Fruit fly (Drosophila melanogaster) whole organism, prepupa: ENCODE results near the gene Spn28F.

Experiments
- CG10631 ChIP-seq: fragments of 200-800 bp; sonication (Bioruptor generic); optimal IDR thresholded peaks from 2 replicates; lab custom pipeline; 2016; ENCODE audit warnings: missing biosample characterization, missing genetic modification characterization
- CG10669 ChIP-seq: fragments of 200-800 bp; sonication (Bioruptor generic); optimal IDR thresholded peaks from 3 replicates; lab custom pipeline; 2018; ENCODE audit warnings: missing biosample characterization, mild to moderate bottlenecking, missing genetic modification characterization, moderate library complexity
- CG11294 ChIP-seq: fragments of 200-800 bp; sonication (Bioruptor generic); IDR thresholded peaks from 2 replicates; pipeline ENCODE4 v1.3.6; 2022; ENCODE audit warnings: missing biosample characterization, missing genetic modification characterization
- CG11762 ChIP-seq: fragments of 200-800 bp; sonication (Bioruptor generic); optimal IDR thresholded peaks from 3 replicates; lab custom pipeline; 2016; ENCODE audit warnings: missing biosample characterization, missing genetic modification characterization; ENCODE audit not compliant: insufficient read depth
- CG11902 ChIP-seq: fragments of 200-800 bp; sonication (Bioruptor generic); optimal IDR thresholded peaks from 3 replicates; lab custom pipeline; 2016; ENCODE audit warnings: missing biosample characterization, missing genetic modification characterization
- CG15336 ChIP-seq: fragments of 200-800 bp; sonication (Bioruptor generic); IDR thresholded peaks from 2 replicates; pipeline ENCODE4 v1.3.6; 2022; ENCODE audit warnings: missing biosample characterization, missing genetic modification characterization
- CG1621 ChIP-seq: fragments of 200-800 bp; sonication (Bioruptor generic); optimal IDR thresholded peaks from 3 replicates; lab custom pipeline; 2018; ENCODE audit warnings: missing biosample characterization, mild to moderate bottlenecking, missing genetic modification characterization
- CG16779 ChIP-seq: fragments of 200-800 bp; sonication (Bioruptor generic); optimal IDR thresholded peaks from 3 replicates; lab custom pipeline; 2017; ENCODE audit warnings: missing biosample characterization, mild to moderate bottlenecking, missing genetic modification characterization
- CG3032 ChIP-seq: fragments of 200-800 bp; optimal IDR thresholded peaks from 2 replicates; lab custom pipeline; 2019; ENCODE audit warnings: missing biosample characterization, mild to moderate bottlenecking, missing genetic modification characterization, moderate library complexity
- CG31627 ChIP-seq: fragments of 200-800 bp; sonication (Bioruptor generic); optimal IDR thresholded peaks from 3 replicates; lab custom pipeline; 2016; ENCODE audit warnings: missing biosample characterization, missing genetic modification characterization
- CG32006 ChIP-seq: fragments of 200-800 bp; sonication (Bioruptor generic); optimal IDR thresholded peaks from 3 replicates; lab custom pipeline; 2017; ENCODE audit warnings: missing biosample characterization, mild to moderate bottlenecking, missing genetic modification characterization
- CG3919 ChIP-seq: fragments of 200-800 bp; sonication (Bioruptor generic); optimal IDR thresholded peaks from 3 replicates; lab custom pipeline; 2016; ENCODE audit warnings: missing biosample characterization, missing genetic modification characterization
- CG4318 ChIP-seq: fragments of 200-800 bp; sonication (Bioruptor generic); optimal IDR thresholded peaks from 3 replicates; lab custom pipeline; 2017; ENCODE audit warnings: missing biosample characterization, mild to moderate bottlenecking, missing genetic modification characterization
- CG6163 ChIP-seq: fragments of 200-800 bp; sonication (Bioruptor generic); IDR thresholded peaks from 3 replicates; pipeline ENCODE4 v1.3.6; 2022; ENCODE audit warnings: missing biosample characterization, missing genetic modification characterization
- CG6276 ChIP-seq: fragments of 200-800 bp; sonication (Bioruptor generic); optimal IDR thresholded peaks from 2 replicates; lab custom pipeline; 2017; ENCODE audit warnings: missing biosample characterization, mild to moderate bottlenecking, missing genetic modification characterization
- CG6792 ChIP-seq: fragments of 200-800 bp; sonication (Bioruptor generic); optimal IDR thresholded peaks from 3 replicates; lab custom pipeline; 2016; ENCODE audit warnings: missing biosample characterization, missing genetic modification characterization
- CG6808 ChIP-seq: fragments of 200-800 bp; sonication (Bioruptor generic); optimal IDR thresholded peaks from 3 replicates; lab custom pipeline; 2017; ENCODE audit warnings: missing biosample characterization, missing genetic modification characterization, mild to moderate bottlenecking, moderate library complexity, missing genetic modification reagents
- CG6854 ChIP-seq: fragments of 200-800 bp; sonication (Bioruptor generic); optimal IDR thresholded peaks from 2 replicates; lab custom pipeline; 2017; ENCODE audit warnings: missing biosample characterization, mild to moderate bottlenecking, missing genetic modification characterization
- CG7368 ChIP-seq: fragments of 200-800 bp; sonication (Bioruptor generic); optimal IDR thresholded peaks from 3 replicates; lab custom pipeline; 2016; ENCODE audit warnings: missing biosample characterization, missing genetic modification characterization
- CG8319 ChIP-seq: fragments of 200-800 bp; sonication (Bioruptor generic); optimal IDR thresholded peaks from 3 replicates; lab custom pipeline; 2016; ENCODE audit warnings: missing biosample characterization, missing genetic modification characterization
- CG9139 ChIP-seq: fragments of 200-800 bp; sonication (Bioruptor generic); optimal IDR thresholded peaks from 3 replicates; lab custom pipeline; 2017; ENCODE audit warnings: missing biosample characterization, mild to moderate bottlenecking, missing genetic modification characterization
- Eip75B ChIP-seq: fragments of 200-800 bp; sonication (Bioruptor generic); optimal IDR thresholded peaks from 3 replicates; lab custom pipeline; 2016; ENCODE audit warnings: missing biosample characterization, missing genetic modification characterization
- Eip78C ChIP-seq: fragments of 200-800 bp; sonication (Bioruptor generic); peaks from one replicate; lab custom pipeline; 2016; ENCODE audit warnings: missing biosample characterization, missing genetic modification characterization
- Eip93F ChIP-seq: fragments of 200-800 bp; sonication (Bioruptor generic); optimal IDR thresholded peaks from 2 replicates; lab custom pipeline; 2016; ENCODE audit warnings: missing biosample characterization, mild to moderate bottlenecking, missing genetic modification characterization
- Ets96B ChIP-seq: fragments of 200-800 bp; optimal IDR thresholded peaks from 2 replicates; lab custom pipeline; 2019; ENCODE audit warnings: missing biosample characterization, mild to moderate bottlenecking, missing genetic modification characterization, moderate library complexity
- Hr38 ChIP-seq: sonication (Bioruptor generic); optimal IDR thresholded peaks from 2 replicates; lab custom pipeline; 2016; ENCODE audit warnings: missing biosample characterization, missing genetic modification characterization
- Hr39 ChIP-seq: fragments of 200-800 bp; sonication (Bioruptor generic); optimal IDR thresholded peaks from 2 replicates; lab custom pipeline; 2016; ENCODE audit warnings: missing biosample characterization, missing genetic modification characterization
- Hr4 ChIP-seq: fragments of 200-800 bp; sonication (Bioruptor generic); optimal IDR thresholded peaks from 3 replicates; lab custom pipeline; 2016; ENCODE audit warnings: missing biosample characterization, missing genetic modification characterization
- Lpt ChIP-seq: fragments of 200-800 bp; sonication (Bioruptor generic); optimal IDR thresholded peaks from 3 replicates; lab custom pipeline; 2016; ENCODE audit warnings: missing biosample characterization, missing genetic modification characterization
- Met ChIP-seq: fragments of 200-800 bp; sonication (Bioruptor generic); optimal IDR thresholded peaks from 3 replicates; lab custom pipeline; 2016; ENCODE audit warnings: missing biosample characterization, missing genetic modification characterization
- OdsH ChIP-seq: fragments of 200-800 bp; sonication (Bioruptor generic); optimal IDR thresholded peaks from 3 replicates; lab custom pipeline; 2016; ENCODE audit warnings: missing biosample characterization, missing genetic modification characterization
- Smox ChIP-seq: fragments of 200-800 bp; sonication (Bioruptor generic); optimal IDR thresholded peaks from 3 replicates; lab custom pipeline; 2016; ENCODE audit warnings: missing biosample characterization, missing genetic modification characterization
- Sox102F ChIP-seq: fragments of 200-800 bp; sonication (Bioruptor generic); optimal IDR thresholded peaks from 2 replicates; lab custom pipeline; 2016; ENCODE audit warnings: missing biosample characterization, mild to moderate bottlenecking, missing genetic modification characterization
- Sox14 ChIP-seq: fragments of 200-800 bp; sonication (Bioruptor generic); optimal IDR thresholded peaks from 3 replicates; lab custom pipeline; 2016; ENCODE audit warnings: missing biosample characterization, missing genetic modification characterization
- Sox15 ChIP-seq: fragments of 200-800 bp; sonication (Bioruptor generic); optimal IDR thresholded peaks from 3 replicates; lab custom pipeline; 2016; ENCODE audit warnings: missing biosample characterization, missing genetic modification characterization
- acj6 ChIP-seq: fragments of 200-800 bp; sonication (Bioruptor generic); optimal IDR thresholded peaks from 3 replicates; lab custom pipeline; 2016; ENCODE audit warnings: missing biosample characterization, missing genetic modification characterization
- cyc ChIP-seq: fragments of 200-800 bp; sonication (Bioruptor generic); optimal IDR thresholded peaks from 3 replicates; lab custom pipeline; 2016; ENCODE audit warnings: missing biosample characterization, missing genetic modification characterization
- dac ChIP-seq: fragments of 200-800 bp; sonication (Bioruptor generic); optimal IDR thresholded peaks from 2 replicates; lab custom pipeline; 2017; ENCODE audit warnings: missing biosample characterization, mild to moderate bottlenecking, missing genetic modification characterization
- dsx ChIP-seq: fragments of 200-800 bp; optimal IDR thresholded peaks from 3 replicates; lab custom pipeline; 2019; ENCODE audit warnings: missing biosample characterization, mild to moderate bottlenecking, missing genetic modification characterization, moderate library complexity; ENCODE audit not compliant: poor library complexity, severe bottlenecking
- eg ChIP-seq: fragments of 200-800 bp; sonication (Bioruptor generic); IDR thresholded peaks from 3 replicates; pipeline ENCODE4 v1.3.6; 2022; ENCODE audit warnings: missing biosample characterization, missing genetic modification characterization
- esn ChIP-seq: fragments of 200-800 bp; sonication (Bioruptor generic); optimal IDR thresholded peaks from 2 replicates; lab custom pipeline; 2016; ENCODE audit warnings: missing biosample characterization, mild to moderate bottlenecking, missing genetic modification characterization, moderate library complexity
- fd59A ChIP-seq: fragments of 200-800 bp; sonication (Bioruptor generic); optimal IDR thresholded peaks from 2 replicates; lab custom pipeline; 2017; ENCODE audit warnings: missing biosample characterization, mild to moderate bottlenecking, missing genetic modification characterization, missing genetic modification reagents
- fkh ChIP-seq: fragments of 200-800 bp; sonication (Bioruptor generic); optimal IDR thresholded peaks from 3 replicates; lab custom pipeline; 2017; ENCODE audit warnings: missing biosample characterization, mild to moderate bottlenecking, missing genetic modification characterization, moderate library complexity
- lz ChIP-seq: fragments of 200-800 bp; sonication (Bioruptor generic); optimal IDR thresholded peaks from 3 replicates; lab custom pipeline; 2016; ENCODE audit warnings: missing biosample characterization, missing genetic modification characterization
- net ChIP-seq: fragments of 200-800 bp; sonication (Bioruptor generic); optimal IDR thresholded peaks from 3 replicates; lab custom pipeline; 2016; ENCODE audit warnings: missing biosample characterization, missing genetic modification characterization
- pdm3 ChIP-seq: fragments of 200-800 bp; sonication (Bioruptor generic); optimal IDR thresholded peaks from 3 replicates; lab custom pipeline; 2016; ENCODE audit warnings: missing biosample characterization, missing genetic modification characterization
- salr ChIP-seq, 2 experiments: fragments of 200-800 bp; sonication (Bioruptor generic); optimal IDR thresholded peaks; 3 replicates each; lab custom pipeline; 2016 to 2018; ENCODE audit warnings: missing biosample characterization in 2 of 2, missing genetic modification characterization in 2 of 2, mild to moderate bottlenecking in 1 of 2
- spab ChIP-seq: fragments of 200-800 bp; sonication (Bioruptor generic); optimal IDR thresholded peaks from 2 replicates; lab custom pipeline; 2017; ENCODE audit warnings: missing biosample characterization, mild to moderate bottlenecking, missing genetic modification characterization, missing genetic modification reagents
- ss ChIP-seq, 2 experiments: fragments of 200-800 bp; sonication (Bioruptor generic); optimal IDR thresholded peaks; 2 replicates in 1 of 2; 3 replicates in 1 of 2; lab custom pipeline; 2017 to 2018; ENCODE audit warnings: mild to moderate bottlenecking in 2 of 2, missing biosample characterization in 2 of 2, missing genetic modification characterization in 2 of 2, moderate library complexity in 1 of 2
- svp ChIP-seq: fragments of 200-800 bp; sonication (Bioruptor generic); peaks from one replicate; lab custom pipeline; 2016; ENCODE audit warnings: missing biosample characterization, missing genetic modification characterization
- topi ChIP-seq: fragments of 200-800 bp; sonication (Bioruptor generic); optimal IDR thresholded peaks from 3 replicates; lab custom pipeline; 2016; ENCODE audit warnings: missing biosample characterization, missing genetic modification characterization

The Spn28F gene

dm6 chr2L:8204996-8205567 is 36.5 kb downstream of the Spn28F start, which contains the start of gene SLC5A11:
SLC5A11 (minus strand) TSS chr2L:8205132.
- TF ChIP-seq esn (GFP tag; lab: Kevin White, UChicago) (peak; percentile 98), spab (GFP tag; lab: Kevin White, UChicago) (peak; percentile 94), Hr4 (peak; percentile 87), CG6276 (GFP tag; lab: Kevin White, UChicago) (peak; percentile 95), CG1621 (tag; lab: Kevin White, UChicago) (peak; percentile 85), Lpt (GFP tag; lab: Kevin White, UChicago) (peak; percentile 84), dac (GFP tag; lab: Kevin White, UChicago) (peak; percentile 70), fkh (peak; percentile 98), Hr38 (GFP tag; lab: Kevin White, UChicago) (no peak), OdsH (GFP tag; lab: Kevin White, UChicago) (peak; percentile 97), CG3919 (GFP tag; lab: Kevin White, UChicago) (peak; percentile 100), Sox102F (GFP tag; lab: Kevin White, UChicago) (peak; percentile 94), Sox15 (peak; percentile 89), CG4318 (GFP tag; lab: Kevin White, UChicago) (no peak), Eip75B (GFP tag; lab: Kevin White, UChicago) (peak; percentile 98), CG31627 (GFP tag; lab: Kevin White, UChicago) (peak; percentile 76), eg (GFP tag; lab: Robert Waterston, UW) (peak; percentile 99), CG9139 (peak; percentile 99), CG15336 (GFP tag; lab: Robert Waterston, UW) (peak; percentile 100), CG16779 (tag; lab: Kevin White, UChicago) (peak; percentile 91), CG32006 (GFP tag; lab: Kevin White, UChicago) (peak; percentile 94), CG3032 (peak; percentile 94), net (GFP tag; lab: Kevin White, UChicago) (peak; percentile 100), dsx (GFP tag; lab: Kevin White, UChicago) (peak; percentile 99), svp (GFP tag; lab: Kevin White, UChicago) (peak; percentile 100), topi (GFP tag; lab: Kevin White, UChicago) (peak; percentile 100), CG6163 (GFP tag; lab: Robert Waterston, UW) (peak; percentile 100), CG11762 (GFP tag; lab: Kevin White, UChicago) (peak; percentile 97), CG6854 (GFP tag; lab: Kevin White, UChicago) (peak; percentile 98), lz (GFP tag; lab: Kevin White, UChicago) (peak; percentile 95), Ets96B (tag; lab: Kevin White, UChicago) (peak; percentile 79), acj6 (peak; percentile 87), CG6792 (peak; percentile 94), CG11294 (peak; percentile 95), CG10631 (GFP tag; lab: Kevin White, UChicago) (peak; percentile 95), Smox (GFP tag; lab: Kevin White, UChicago) (peak; percentile 96), CG11902 (GFP tag; lab: Kevin White, UChicago) (peak; percentile 99), CG6808 (GFP tag; lab: Kevin White, UChicago) (peak; percentile 92), Hr39 (peak; percentile 86), Met (GFP tag; lab: Kevin White, UChicago) (peak; percentile 98), Eip78C (GFP tag; lab: Kevin White, UChicago) (peak; percentile 100), cyc (GFP tag; lab: Kevin White, UChicago) (peak; percentile 99), salr (GFP tag; optimal IDR thresholded peaks at IDR 0.05; lab: Kevin White, UChicago) (peak; percentile 92 to 99), pdm3 (GFP tag; lab: Kevin White, UChicago) (peak; percentile 93), ss (GFP tag; optimal IDR thresholded peaks at IDR 0.05; lab: Kevin White, UChicago) (peak; percentile 99 to 100), Sox14 (GFP tag; lab: Kevin White, UChicago) (peak; percentile 99), CG8319 (GFP tag; lab: Kevin White, UChicago) (peak; percentile 96), CG10669 (GFP tag; lab: Kevin White, UChicago) (peak; percentile 94), Eip93F (peak; percentile 99), CG7368 (peak; percentile 99), fd59A (GFP tag; lab: Kevin White, UChicago) (peak; percentile 89)
